Worm (Caenorhabditis elegans) whole organism, L1 larva: ENCODE results near the gene srh-297.

ENCODE experiments used
- C04F5.9 ChIP-seq: sonication (generic microtip); optimal IDR thresholded peaks from 2 replicates; lab custom pipeline; 2016; ENCODE audit warnings: missing genetic modification characterization, missing compliant biosample characterization
- C16A3.4 ChIP-seq: fragments of 150-350 bp; optimal IDR thresholded peaks from 2 replicates; lab custom pipeline; 2014; ENCODE audit warnings: missing biosample characterization, missing genetic modification characterization
- C34B4.2 ChIP-seq: sonication (generic microtip); optimal IDR thresholded peaks from 2 replicates; lab custom pipeline; 2017; ENCODE audit warnings: mild to moderate bottlenecking, missing genetic modification characterization, missing compliant biosample characterization
- blmp-1 ChIP-seq: fragments of 150-350 bp; optimal IDR thresholded peaks from 2 replicates; lab custom pipeline; 2014; ENCODE audit warnings: missing biosample characterization, missing genetic modification characterization
- ceh-8 ChIP-seq: fragments of 200-800 bp; sonication (Bioruptor generic); optimal IDR thresholded peaks from 2 replicates; lab custom pipeline; 2018; ENCODE audit warnings: mild to moderate bottlenecking, missing genetic modification characterization, moderate library complexity, missing compliant biosample characterization
- ceh-82 ChIP-seq, 3 experiments: fragments of 150-350 bp in 1 of 3; sonication (generic microtip) in 2 of 3; optimal IDR thresholded peaks; 2 replicates each; lab custom pipeline; 2014 to 2017; ENCODE audit warnings: missing biosample characterization in 3 of 3, missing genetic modification characterization in 3 of 3
- ceh-90 ChIP-seq: sonication (generic microtip); optimal IDR thresholded peaks from 2 replicates; lab custom pipeline; 2016; ENCODE audit warnings: missing genetic modification characterization, missing compliant biosample characterization
- ces-1 ChIP-seq: fragments of 150-350 bp; optimal IDR thresholded peaks from 2 replicates; lab custom pipeline; 2014; ENCODE audit warnings: missing biosample characterization, missing genetic modification reagents, missing genetic modification characterization
- dsc-1 ChIP-seq: sonication (generic microtip); optimal IDR thresholded peaks from 2 replicates; lab custom pipeline; 2016; ENCODE audit warnings: mild to moderate bottlenecking, missing genetic modification characterization, missing compliant biosample characterization
- efl-1 ChIP-seq, 4 experiments: fragments of 150-350 bp; optimal IDR thresholded peaks in 3 of 4; peaks in 1 of 4; 1 replicate in 1 of 4; 2 replicates in 3 of 4; lab custom pipeline; 2014; ENCODE audit warnings: missing biosample characterization in 2 of 4, missing genetic modification characterization in 2 of 4, missing genetic modification reagents in 2 of 4
- efl-3 ChIP-seq: fragments of 200-800 bp; sonication (Bioruptor generic); optimal IDR thresholded peaks from 2 replicates; lab custom pipeline; 2018; ENCODE audit warnings: mild to moderate bottlenecking, missing genetic modification characterization, missing compliant biosample characterization
- egl-13 ChIP-seq: sonication (generic microtip); optimal IDR thresholded peaks from 2 replicates; lab custom pipeline; 2016; ENCODE audit warnings: missing genotype, missing genetic modification reagents, missing genetic modification characterization, missing compliant biosample characterization
- elt-2 ChIP-seq: sonication (generic microtip); optimal IDR thresholded peaks from 2 replicates; lab custom pipeline; 2016; ENCODE audit warnings: missing genetic modification characterization, mild to moderate bottlenecking, inconsistent platforms, missing compliant biosample characterization, missing genetic modification reagents
- fkh-4 ChIP-seq: sonication (generic microtip); optimal IDR thresholded peaks from 2 replicates; lab custom pipeline; 2016; ENCODE audit warnings: missing compliant biosample characterization, missing genetic modification characterization, borderline replicate concordance
- grh-1 ChIP-seq: fragments of 200-800 bp; sonication (Bioruptor generic); IDR thresholded peaks from 2 replicates; pipeline ENCODE4 v1.3.6; 2022; ENCODE audit warnings: missing genetic modification reagents, missing genetic modification characterization, missing compliant biosample characterization
- hlh-4 ChIP-seq: sonication (generic microtip); optimal IDR thresholded peaks from 2 replicates; lab custom pipeline; 2016; ENCODE audit warnings: mild to moderate bottlenecking, missing genetic modification characterization, missing compliant biosample characterization
- irx-1 ChIP-seq: sonication (generic microtip); optimal IDR thresholded peaks from 2 replicates; lab custom pipeline; 2016; ENCODE audit warnings: missing genetic modification characterization, missing compliant biosample characterization
- isw-1 ChIP-seq: fragments of 200-800 bp; sonication (Bioruptor generic); IDR thresholded peaks from 2 replicates; pipeline ENCODE4 v1.3.6; 2022; ENCODE audit warnings: missing genetic modification characterization, missing compliant biosample characterization
- lin-14 ChIP-seq: fragments of 200-800 bp; sonication (Bioruptor generic); optimal IDR thresholded peaks from 2 replicates; lab custom pipeline; 2018; ENCODE audit warnings: mild to moderate bottlenecking, missing genetic modification characterization, moderate library complexity, missing compliant biosample characterization
- lin-35 ChIP-seq, 2 experiments: fragments of 150-350 bp; optimal IDR thresholded peaks; 2 replicates each; lab custom pipeline; 2014; ENCODE audit warnings: missing biosample characterization in 2 of 2, missing genetic modification characterization in 2 of 2, missing genetic modification reagents in 2 of 2
- lin-39 ChIP-seq: fragments of 150-350 bp; optimal IDR thresholded peaks from 2 replicates; lab custom pipeline; 2014; ENCODE audit warnings: missing biosample characterization, missing genetic modification reagents, missing genetic modification characterization
- mdl-1 ChIP-seq, 2 experiments: fragments of 150-350 bp; optimal IDR thresholded peaks; 2 replicates each; lab custom pipeline; 2014 to 2017; ENCODE audit warnings: missing biosample characterization in 2 of 2, missing genetic modification characterization in 2 of 2, inconsistent platforms in 1 of 2
- mef-2 ChIP-seq: fragments of 150-350 bp; optimal IDR thresholded peaks from 2 replicates; lab custom pipeline; 2014; ENCODE audit warnings: missing biosample characterization, missing genetic modification characterization
- mep-1 ChIP-seq: fragments of 150-350 bp; optimal IDR thresholded peaks from 2 replicates; lab custom pipeline; 2014; ENCODE audit warnings: missing biosample characterization, missing genetic modification characterization
- nhr-12 ChIP-seq: sonication (generic microtip); optimal IDR thresholded peaks from 2 replicates; lab custom pipeline; 2017; ENCODE audit warnings: missing biosample characterization, missing genetic modification characterization
- nhr-19 ChIP-seq: fragments of 200-800 bp; sonication (Bioruptor generic); conservative IDR thresholded peaks from 2 replicates; pipeline ENCODE4 v1.3.6; 2022; ENCODE audit warnings: missing genetic modification characterization, missing compliant biosample characterization
- nhr-237 ChIP-seq: fragments of 150-350 bp; optimal IDR thresholded peaks from 2 replicates; lab custom pipeline; 2014; ENCODE audit warnings: missing biosample characterization, missing genetic modification characterization
- nhr-71 ChIP-seq: sonication (generic microtip); optimal IDR thresholded peaks from 2 replicates; lab custom pipeline; 2016; ENCODE audit warnings: mild to moderate bottlenecking, missing genetic modification characterization, moderate library complexity, missing compliant biosample characterization
- sox-4 ChIP-seq: sonication (generic microtip); optimal IDR thresholded peaks from 2 replicates; lab custom pipeline; 2016; ENCODE audit warnings: missing genetic modification characterization, missing compliant biosample characterization
- sptf-1 ChIP-seq: fragments of 150-350 bp; optimal IDR thresholded peaks from 2 replicates; lab custom pipeline; 2014; ENCODE audit warnings: missing biosample characterization, missing genetic modification characterization
- tbx-2 ChIP-seq: sonication (generic microtip); optimal IDR thresholded peaks from 2 replicates; lab custom pipeline; 2016; ENCODE audit warnings: missing genetic modification characterization, missing compliant biosample characterization
- tlp-1 ChIP-seq: fragments of 150-350 bp; optimal IDR thresholded peaks from 2 replicates; lab custom pipeline; 2014; ENCODE audit warnings: missing biosample characterization, missing genetic modification characterization
- unc-130 ChIP-seq: fragments of 150-350 bp; optimal IDR thresholded peaks from 2 replicates; lab custom pipeline; 2017; ENCODE audit warnings: missing biosample characterization, missing genetic modification characterization, inconsistent platforms
- unc-30 ChIP-seq: sonication (generic microtip); optimal IDR thresholded peaks from 2 replicates; lab custom pipeline; 2017; ENCODE audit warnings: missing biosample characterization, missing genetic modification characterization
- unc-62 ChIP-seq: fragments of 150-350 bp; optimal IDR thresholded peaks from 2 replicates; lab custom pipeline; 2014; ENCODE audit warnings: missing biosample characterization, missing genetic modification reagents, missing genetic modification characterization
- vab-15 ChIP-seq: sonication (generic microtip); optimal IDR thresholded peaks from 2 replicates; lab custom pipeline; 2017; ENCODE audit warnings: missing genotype, mild to moderate bottlenecking, missing genetic modification characterization, missing compliant biosample characterization
- ztf-11 ChIP-seq, 2 experiments: sonication (generic microtip); optimal IDR thresholded peaks; 2 replicates each; lab custom pipeline; 2016 to 2017; ENCODE audit warnings: missing genetic modification characterization in 2 of 2, missing biosample characterization in 1 of 2, missing compliant biosample characterization in 1 of 2
- ztf-4 ChIP-seq: fragments of 150-350 bp; optimal IDR thresholded peaks from 2 replicates; lab custom pipeline; 2014; ENCODE audit warnings: missing biosample characterization, missing genetic modification characterization

Gene srh-297

ce11 chrII:3264704-3265103, 34.4 kb upstream of the srh-297 start:
- TF ChIP-seq blmp-1 (no peak), hlh-4 (tag; lab: Kevin White, UChicago) (no peak), ceh-8 (GFP tag; lab: Kevin White, UChicago) (no peak), nhr-12 (tag; lab: Kevin White, UChicago) (no peak), isw-1 (GFP tag; lab: Robert Waterston, UW) (no peak), C34B4.2 (tag; lab: Kevin White, UChicago) (no peak), mep-1 (tag; lab: Kevin White, UChicago) (no peak), elt-2 (tag; lab: Kevin White, UChicago) (no peak), egl-13 (tag; lab: Kevin White, UChicago) (no peak), ceh-90 (no peak), nhr-71 (tag; lab: Kevin White, UChicago) (no peak), dsc-1 (tag; lab: Kevin White, UChicago) (no peak), unc-130 (tag; lab: Kevin White, UChicago) (no peak)

- TF ChIP-seq ztf-4 (no peak), irx-1 (no peak), lin-14 (GFP tag; lab: Kevin White, UChicago) (no peak), blmp-1 (no peak), efl-3 (GFP tag; lab: Kevin White, UChicago) (no peak), ces-1 (GFP tag; lab: Kevin White, UChicago) (no peak), mdl-1 (tag; optimal IDR thresholded peaks at IDR 0.05; lab: Kevin White, UChicago) (no peak), unc-30 (no peak), lin-39 (tag; lab: Kevin White, UChicago) (no peak), grh-1 (GFP tag; lab: Robert Waterston, UW) (no peak), fkh-4 (tag; lab: Kevin White, UChicago) (no peak), efl-1 (optimal IDR thresholded peaks at IDR 0.05; lab: Kevin White, UChicago) (no peak), efl-1 (GFP tag; optimal IDR thresholded peaks at IDR 0.05 in 1 of 2; lab: Kevin White, UChicago) (no peak), ztf-11 (tag; optimal IDR thresholded peaks at IDR 0.05; lab: Kevin White, UChicago) (no peak), C34B4.2 (tag; lab: Kevin White, UChicago) (no peak), mep-1 (tag; lab: Kevin White, UChicago) (no peak)
Observed at ce11 chrII:3262504-3262903, 32.2 kb upstream of the srh-297 start, which contains the start of gene F02E11.2. Gene F02E11.2, plus strand, starts transcription at chrII:3262804.

ce11 chrII:3259254-3259653, 28.9 kb upstream of the srh-297 start, which contains the start of gene gcy-19:
Gene gcy-19, minus strand, starts transcription at chrII:3259354.
- TF ChIP-seq mef-2 (tag; lab: Kevin White, UChicago) (no peak), mep-1 (tag; lab: Kevin White, UChicago) (no peak), nhr-19 (no peak), nhr-237 (tag; lab: Kevin White, UChicago) (no peak), egl-13 (tag; lab: Kevin White, UChicago) (no peak), hlh-4 (tag; lab: Kevin White, UChicago) (no peak), sptf-1 (tag; lab: Kevin White, UChicago) (no peak), lin-35 (GFP tag; optimal IDR thresholded peaks at IDR 0.05; lab: Kevin White, UChicago) (no peak), sox-4 (tag; lab: Kevin White, UChicago) (no peak), efl-3 (GFP tag; lab: Kevin White, UChicago) (no peak), unc-62 (GFP tag; lab: Kevin White, UChicago) (no peak), vab-15 (no peak)

ce11 chrII:3251782-3252181, 21.5 kb upstream of the srh-297 start:
- TF ChIP-seq ceh-82 (tag; optimal IDR thresholded peaks at IDR 0.05; lab: Kevin White, UChicago), result no peak
- no peak for TF ChIP-seq tlp-1
- TF ChIP-seq C04F5.9, result no peak
- no peak for TF ChIP-seq nhr-19
- no peak for TF ChIP-seq tbx-2 (tag; lab: Kevin White, UChicago)
- TF ChIP-seq C16A3.4 (tag; lab: Kevin White, UChicago), result no peak
